Fruit fly (Drosophila melanogaster): Measurements from ENCODE around the gene Invadolysin.
A peak's percentile ranks its signal among the peaks of the same experiment; 100 is the strongest.

Gene Invadolysin

DNA sequence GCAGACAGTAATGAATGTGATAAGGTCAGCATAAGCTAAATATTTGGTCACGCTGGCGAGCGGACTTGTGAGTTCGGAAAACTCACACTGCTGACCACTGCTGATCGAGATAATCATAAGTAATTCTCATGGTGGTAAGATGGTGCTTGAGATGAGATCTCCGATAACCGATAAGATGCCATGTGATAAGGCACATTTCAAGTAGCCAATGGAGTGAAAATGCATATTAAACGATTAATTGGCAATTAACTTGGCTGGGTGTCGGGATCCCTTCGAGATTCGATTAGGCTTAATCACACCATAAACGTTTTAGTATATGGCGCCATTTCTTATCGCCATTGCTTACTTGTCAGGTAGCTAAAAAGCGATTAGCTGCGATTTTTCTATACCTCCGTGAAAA is 30.7 kb upstream of the Invadolysin start:
- TF ChIP-seq CG17801 (GFP tag; optimal IDR thresholded peaks at IDR 0.05; ENCODE audit: partially characterized antibody), result no peak

DNA sequence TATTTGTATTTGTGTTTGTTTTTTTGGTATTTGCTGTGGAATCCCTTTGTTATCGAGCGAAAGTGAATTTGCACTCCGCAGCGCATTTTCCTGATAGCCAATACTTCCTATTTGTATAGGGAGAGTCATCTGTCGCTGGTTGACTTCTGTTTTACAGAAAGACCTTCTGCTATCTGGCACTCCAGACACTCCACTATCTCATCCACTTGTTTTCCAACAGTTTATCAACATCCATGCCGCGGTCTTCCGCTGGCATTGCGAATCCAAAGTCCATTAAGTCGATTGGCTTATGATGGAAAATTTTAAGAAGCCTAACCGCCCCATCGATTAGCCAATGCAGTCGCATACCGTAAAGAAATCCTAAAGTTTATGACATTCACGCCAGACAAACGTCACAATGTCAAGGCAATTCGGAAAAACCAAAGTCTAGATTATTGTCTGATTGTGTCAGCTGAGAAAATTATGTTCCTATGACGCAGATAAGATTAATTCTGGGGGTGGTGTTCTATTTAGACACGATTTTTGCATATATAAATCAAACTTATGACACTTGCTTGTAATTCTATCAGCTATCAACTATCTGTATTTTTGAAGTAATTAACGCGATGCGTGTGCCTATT is 29.4 kb upstream of the Invadolysin start:
- no peak for TF ChIP-seq CG17801 (GFP tag; optimal IDR thresholded peaks at IDR 0.05; ENCODE audit: partially characterized antibody)

DNA sequence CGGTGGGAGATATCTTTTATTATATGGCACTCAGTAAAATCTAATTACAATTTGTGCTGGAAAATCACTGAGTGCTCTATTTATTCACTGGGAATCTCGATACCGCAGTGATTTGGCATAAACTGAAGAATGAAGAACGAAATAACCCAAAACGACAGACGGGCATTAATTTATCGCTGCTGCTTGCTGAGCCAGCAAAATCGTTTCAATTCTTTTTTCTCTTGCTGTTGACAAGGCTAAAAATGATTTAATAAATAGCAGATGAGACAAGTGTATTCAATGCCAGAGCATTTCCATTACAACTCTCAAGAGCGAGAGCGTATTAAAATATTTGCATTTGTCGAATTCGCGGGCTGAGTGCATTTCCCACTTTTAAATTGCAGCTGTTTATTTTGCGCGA is 28.7 kb upstream of the Invadolysin start:
- no peak for TF ChIP-seq CG17801 (GFP tag; optimal IDR thresholded peaks at IDR 0.05; ENCODE audit: partially characterized antibody)

DNA sequence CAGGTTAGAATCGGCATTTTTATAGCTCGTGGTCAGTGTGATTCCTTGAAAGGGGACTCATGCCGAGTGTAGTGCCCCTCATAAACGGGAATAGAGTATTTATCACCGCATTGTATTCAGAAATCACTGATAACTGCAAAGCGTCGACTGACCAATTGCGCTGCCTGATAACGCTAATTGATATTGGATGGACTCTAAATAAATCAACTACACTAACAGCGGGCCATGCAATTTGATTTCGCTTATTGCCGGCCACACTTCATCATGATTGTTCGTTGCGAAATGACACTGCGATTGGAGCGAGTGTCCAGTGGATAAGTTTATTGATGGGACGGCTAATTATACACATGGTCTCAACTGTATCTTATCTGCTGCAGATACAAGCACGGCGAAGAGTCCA is 24.9 kb upstream of the Invadolysin start:
- no peak for TF ChIP-seq CG17801 (GFP tag; optimal IDR thresholded peaks at IDR 0.05; ENCODE audit: partially characterized antibody)

DNA sequence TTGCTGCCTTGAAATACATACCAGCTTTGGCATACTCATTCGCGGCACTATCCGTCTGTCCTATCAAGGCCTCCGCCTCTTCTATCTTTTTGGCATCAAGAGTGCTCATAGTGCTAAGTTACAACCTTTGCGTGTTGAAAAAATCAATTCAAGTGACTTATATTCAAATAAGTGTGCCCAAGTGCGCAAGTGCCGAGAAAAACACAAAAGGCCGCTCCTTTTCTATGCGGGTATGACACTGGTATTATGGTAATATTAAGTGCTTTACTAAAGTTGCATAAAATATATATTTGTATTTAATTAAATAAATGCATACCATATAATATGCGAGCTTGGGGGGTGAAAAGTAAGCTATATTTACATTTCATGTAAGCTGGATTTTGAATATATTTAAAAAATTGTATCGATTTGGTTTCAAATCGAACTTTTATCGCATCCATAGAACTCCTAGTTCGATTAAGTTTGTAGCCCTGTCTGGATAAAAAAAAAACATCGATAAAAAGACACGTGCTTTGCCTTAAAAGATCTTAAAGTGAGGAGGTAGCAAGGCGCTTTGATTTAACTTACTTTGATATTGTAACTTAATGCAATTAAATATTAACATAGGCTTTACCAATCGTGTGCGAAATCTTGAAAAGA is 23.1 kb upstream of the Invadolysin start, which contains the start of the genes gammaSnap2 and ATPsynepsilonL:
Gene gammaSnap2 (minus strand): TSS at position 135 of the 639 bp plus-strand sequence.
Gene ATPsynepsilonL (plus strand): TSS at position 508 of the 639 bp plus-strand sequence.
- TF ChIP-seq CG17801 (GFP tag; optimal IDR thresholded peaks at IDR 0.05; ENCODE audit: partially characterized antibody), result no peak

DNA sequence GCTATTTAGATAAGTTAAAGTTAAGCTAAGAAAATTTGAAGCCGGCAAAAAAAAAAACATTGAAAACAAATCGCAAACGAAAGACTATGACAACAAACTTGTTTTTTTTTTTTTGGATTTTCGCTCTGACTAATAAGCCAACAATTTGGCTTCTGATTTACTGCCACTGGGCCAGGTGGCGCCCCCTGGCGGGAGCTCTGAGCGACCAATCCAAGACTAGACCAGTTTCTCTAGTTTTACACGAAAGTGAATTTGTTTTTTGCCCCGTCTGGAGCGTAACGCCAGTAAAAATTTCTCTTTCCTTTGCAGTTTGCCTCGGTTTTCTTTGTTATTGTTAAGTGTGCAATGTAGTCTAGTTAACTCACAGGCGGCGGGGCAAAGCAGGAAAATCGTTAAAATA is 19.7 kb upstream of the Invadolysin start:
- no peak for TF ChIP-seq CG17801 (GFP tag; optimal IDR thresholded peaks at IDR 0.05; ENCODE audit: partially characterized antibody)

DNA sequence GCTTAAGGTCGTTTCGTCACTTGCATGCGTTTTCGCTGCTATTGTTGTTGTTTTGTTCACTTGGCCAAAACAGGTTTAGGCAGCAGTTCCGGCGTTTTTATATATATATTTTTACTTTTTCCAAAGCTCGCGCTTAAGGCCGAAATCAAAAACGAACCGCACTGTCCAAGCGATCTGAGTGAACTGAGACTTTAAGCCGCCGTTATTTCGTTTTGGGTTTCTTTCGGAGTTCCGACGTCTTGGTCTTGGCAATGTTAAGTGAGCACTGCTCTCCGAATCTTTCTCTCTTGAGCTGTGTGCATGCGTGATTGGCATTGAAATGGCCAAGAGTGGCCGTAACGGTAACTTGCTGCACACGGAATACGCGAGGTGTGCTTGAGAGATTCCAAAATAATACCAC is 19.0 kb upstream of the Invadolysin start, which contains the start of gene knk:
Gene knk (minus strand): TSS at position 188 of the 400 bp plus-strand sequence.
- no peak for TF ChIP-seq CG17801 (GFP tag; optimal IDR thresholded peaks at IDR 0.05; ENCODE audit: partially characterized antibody)

DNA sequence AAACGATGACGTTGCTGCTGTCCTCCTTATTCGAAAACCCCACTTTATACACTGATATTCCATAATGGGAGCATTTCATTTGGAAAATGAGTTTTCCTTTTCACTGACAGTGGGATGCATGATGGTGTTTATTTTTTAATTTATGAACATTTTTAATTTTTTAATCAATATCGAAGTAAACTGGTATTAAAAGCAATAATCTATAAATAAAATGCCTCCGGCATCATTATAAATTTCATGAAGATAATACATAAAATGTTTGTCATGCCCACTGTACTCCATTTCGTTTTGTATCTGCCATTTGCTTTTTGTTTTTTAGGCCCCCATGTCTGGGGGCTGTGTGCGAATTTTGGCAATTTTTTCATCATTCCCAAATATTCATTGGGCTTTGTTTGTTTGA is 14.4 kb upstream of the Invadolysin start:
- TF ChIP-seq CG17801 (GFP tag; optimal IDR thresholded peaks at IDR 0.05; ENCODE audit: partially characterized antibody), result peak; percentile 54

DNA sequence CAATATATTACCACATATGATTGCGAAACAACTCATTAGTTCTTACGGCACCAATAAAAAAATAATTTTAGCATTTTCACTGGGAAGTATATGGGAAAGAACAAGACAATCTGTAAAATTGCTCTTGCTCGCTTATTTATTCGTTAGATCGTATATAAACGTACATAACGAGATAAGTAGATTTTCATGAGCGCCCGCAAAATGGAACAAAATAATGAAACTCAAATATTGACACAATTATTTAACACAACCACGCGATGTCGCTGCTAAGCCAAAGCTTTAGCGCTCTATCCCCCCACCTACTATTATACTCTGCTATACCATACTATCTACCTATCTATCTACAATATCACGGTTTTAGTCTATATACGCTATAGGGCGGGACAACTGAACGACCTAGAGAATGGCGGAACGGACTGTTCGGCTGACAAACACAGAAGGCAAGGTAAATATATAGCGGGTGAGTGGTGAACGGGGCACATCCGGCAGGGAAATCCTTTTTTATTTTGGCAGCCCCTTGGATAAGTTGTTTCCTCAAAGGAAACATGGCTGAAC is 13.4 kb upstream of the Invadolysin start:
- TF ChIP-seq CG17801 (GFP tag; optimal IDR thresholded peaks at IDR 0.05; ENCODE audit: partially characterized antibody), result no peak

DNA sequence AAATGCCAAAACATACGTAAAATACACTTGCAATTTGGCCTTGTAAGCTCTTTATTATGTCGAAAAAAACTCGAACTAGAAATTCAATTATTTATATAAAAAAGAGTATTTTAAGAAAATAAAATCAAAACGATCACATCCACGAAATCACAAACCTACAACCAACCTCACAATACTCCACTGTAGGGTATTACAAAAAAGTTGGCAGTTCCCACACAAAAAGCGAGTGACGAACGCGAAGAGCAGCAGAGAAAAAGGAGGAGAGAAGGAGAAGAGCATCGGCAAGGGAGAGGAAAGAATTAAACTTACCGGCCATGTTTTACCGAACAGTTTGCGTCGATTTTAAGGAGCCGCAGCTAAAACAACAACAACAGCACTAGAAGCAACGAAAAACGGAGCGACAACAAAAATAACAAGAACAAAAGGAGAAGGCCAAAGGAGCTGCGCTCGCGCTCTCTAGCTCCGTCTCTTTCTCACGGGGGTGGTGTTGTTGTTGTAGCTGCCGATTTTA is 11.5 kb upstream of the Invadolysin start:
- TF ChIP-seq CG17801 (GFP tag; optimal IDR thresholded peaks at IDR 0.05; ENCODE audit: partially characterized antibody), result no peak

DNA sequence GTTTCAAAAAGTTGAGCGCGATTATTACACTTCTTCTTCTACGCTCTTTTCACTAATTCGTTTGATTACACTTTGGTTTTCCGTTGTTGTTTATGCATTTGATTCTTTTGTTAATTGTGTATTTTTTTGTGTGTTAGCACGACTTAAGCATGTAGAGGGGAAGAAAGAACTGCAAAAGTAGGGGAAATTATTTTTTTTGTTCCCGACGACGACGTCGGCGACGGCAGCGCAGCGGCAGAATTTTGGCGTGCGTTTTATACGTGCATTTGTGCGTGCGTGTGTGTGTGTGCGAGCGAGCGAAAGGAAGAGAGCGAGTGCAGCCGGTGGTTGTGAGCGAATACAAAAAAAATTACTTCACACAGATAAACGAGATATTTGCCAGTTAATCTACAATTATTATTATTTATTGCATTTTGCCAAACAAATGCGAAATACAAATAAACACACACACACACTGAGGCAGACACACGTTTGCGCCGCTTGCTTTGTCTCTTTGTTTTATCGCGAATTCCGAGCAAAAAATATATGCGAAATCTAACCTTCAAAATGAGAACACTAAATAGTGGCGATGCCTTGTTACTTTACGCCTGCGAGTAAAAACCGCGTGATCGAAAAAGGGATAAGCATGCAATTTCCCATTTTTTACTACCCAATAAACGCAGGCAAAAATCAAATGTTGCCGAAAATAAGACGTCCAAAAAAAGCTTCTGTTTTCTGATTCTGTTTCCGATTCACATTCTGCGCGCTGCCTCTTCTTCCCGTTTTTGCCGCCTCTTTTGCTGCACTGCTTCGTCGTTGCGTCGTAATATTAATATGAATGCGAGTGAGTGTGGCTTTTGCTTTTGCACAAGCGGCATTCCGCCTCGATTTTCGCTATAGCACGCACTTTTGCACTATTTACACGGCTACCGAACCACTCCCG is 10.8 kb upstream of the Invadolysin start:
- no peak for TF ChIP-seq CG17801 (GFP tag; optimal IDR thresholded peaks at IDR 0.05; ENCODE audit: partially characterized antibody)

DNA sequence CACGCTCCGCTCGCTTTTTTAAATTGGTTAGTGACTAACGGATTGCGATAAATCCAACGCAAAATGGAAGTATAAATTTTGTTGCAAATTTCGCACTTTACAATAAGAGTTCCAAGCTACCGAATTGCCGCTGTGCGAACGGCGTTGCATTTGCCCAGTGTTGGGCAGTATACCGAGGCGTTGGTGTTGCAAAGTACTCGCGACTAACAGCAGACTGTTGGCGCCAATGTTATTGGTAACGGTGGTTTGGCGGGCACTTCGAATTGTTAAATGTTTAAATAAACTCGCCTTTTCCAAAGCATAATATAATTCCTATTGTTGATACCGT is 10.2 kb upstream of the Invadolysin start:
- peak; percentile 36 for TF ChIP-seq CG17801 (GFP tag; optimal IDR thresholded peaks at IDR 0.05; ENCODE audit: partially characterized antibody)

DNA sequence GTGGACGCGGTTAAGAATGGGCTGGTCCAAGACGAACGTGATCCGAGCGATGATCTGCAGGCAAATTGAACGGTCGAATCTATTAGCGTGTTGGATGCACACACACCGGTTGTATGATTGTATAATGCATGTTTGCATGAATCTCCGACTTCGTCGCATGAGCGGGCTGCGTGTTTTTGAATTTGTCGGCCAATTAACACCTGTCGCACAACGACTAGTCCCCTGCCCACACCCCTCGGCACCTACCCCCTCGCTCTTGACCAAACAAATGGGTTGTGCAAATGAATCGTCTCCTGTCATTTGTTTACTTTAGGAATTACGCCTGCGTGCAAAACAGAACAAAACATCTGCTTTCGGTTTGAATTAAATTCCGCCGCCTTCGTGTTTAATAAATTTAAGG is 9.5 kb upstream of the Invadolysin start:
- TF ChIP-seq CG17801 (GFP tag; optimal IDR thresholded peaks at IDR 0.05; ENCODE audit: partially characterized antibody), result no peak

DNA sequence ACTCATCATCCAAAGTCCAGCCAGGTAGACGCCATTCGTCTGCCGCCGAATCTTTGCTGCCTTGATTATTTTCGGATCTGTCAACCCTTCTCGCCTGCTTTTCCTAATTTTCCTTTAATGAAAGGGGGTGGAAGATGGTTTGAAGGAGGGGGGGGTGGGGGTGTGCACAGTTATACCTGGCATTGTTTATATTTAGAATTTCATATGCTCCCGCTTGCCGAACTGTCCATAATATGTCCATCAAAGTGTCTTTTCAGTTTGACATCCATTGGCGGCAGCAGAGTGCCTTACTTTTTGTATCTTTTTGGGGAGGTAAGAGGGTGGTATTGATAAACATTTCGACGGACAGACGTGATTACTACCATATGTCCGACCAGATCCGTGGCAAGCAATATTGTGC is 6.7 kb upstream of the Invadolysin start:
- TF ChIP-seq CG17801 (GFP tag; optimal IDR thresholded peaks at IDR 0.05; ENCODE audit: partially characterized antibody), result no peak

DNA sequence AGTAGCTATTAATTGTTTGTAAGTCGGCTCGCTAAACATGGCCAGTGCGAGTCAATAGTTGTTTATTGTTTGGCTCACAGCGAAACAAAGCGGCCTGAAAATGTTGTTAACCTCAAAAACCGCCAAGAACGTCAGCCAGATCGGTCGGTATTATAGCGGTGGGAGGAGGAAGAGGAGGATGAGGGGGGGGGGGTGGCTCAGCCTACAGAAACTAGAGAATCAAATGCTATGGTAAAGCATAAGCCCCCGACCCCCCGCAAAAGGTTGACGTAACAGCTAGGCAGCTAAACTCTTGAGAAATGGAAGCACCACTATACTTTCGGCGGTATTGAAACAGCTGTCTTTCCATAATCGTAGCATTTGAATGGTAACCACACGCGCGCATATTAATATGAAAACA is 5.6 kb upstream of the Invadolysin start:
- TF ChIP-seq CG17801 (GFP tag; optimal IDR thresholded peaks at IDR 0.05; ENCODE audit: partially characterized antibody), result no peak

All from ovary, adult (tissue).